Worm (Caenorhabditis elegans) whole organism, young adult: ENCODE results near the gene C26B2.8.

Source experiments
- D2030.7 ChIP-seq: fragments of 200-800 bp; sonication (Bioruptor generic); IDR thresholded peaks from 2 replicates; pipeline ENCODE4 v1.3.6; 2022; ENCODE audit warnings: missing genetic modification reagents, missing genetic modification characterization, missing compliant biosample characterization
- F10E7.11 ChIP-seq: sonication (generic microtip); optimal IDR thresholded peaks from 2 replicates; lab custom pipeline; 2017; ENCODE audit warnings: mild to moderate bottlenecking, missing genetic modification characterization, moderate library complexity, missing compliant biosample characterization
- F22D6.2 ChIP-seq: sonication (generic microtip); optimal IDR thresholded peaks from 2 replicates; lab custom pipeline; 2016; ENCODE audit warnings: mild to moderate bottlenecking, missing genetic modification characterization, missing compliant biosample characterization
- F37B4.10 ChIP-seq: fragments of 200-800 bp; sonication (Bioruptor generic); IDR thresholded peaks from 2 replicates; pipeline ENCODE4 v1.3.6; 2022; ENCODE audit warnings: missing genetic modification characterization, missing compliant biosample characterization
- F55B11.4 ChIP-seq: sonication (generic microtip); optimal IDR thresholded peaks from 2 replicates; lab custom pipeline; 2016; ENCODE audit warnings: missing compliant biosample characterization, missing genetic modification characterization, borderline replicate concordance; ENCODE audit not compliant: insufficient read depth
- K11D2.4 ChIP-seq: fragments of 200-800 bp; sonication (Bioruptor generic); IDR thresholded peaks from 2 replicates; pipeline ENCODE4 v1.3.6; 2022; ENCODE audit warnings: missing genetic modification reagents, missing genetic modification characterization, missing compliant biosample characterization
- Y53F4B.3 ChIP-seq: fragments of 200-800 bp; sonication (Bioruptor generic); IDR thresholded peaks from 2 replicates; pipeline ENCODE4 v1.3.6; 2022; ENCODE audit warnings: missing genetic modification reagents, missing genetic modification characterization, missing compliant biosample characterization
- Y53G8AR.9 ChIP-seq: fragments of 200-800 bp; sonication (Bioruptor generic); conservative IDR thresholded peaks from 2 replicates; pipeline ENCODE4 v1.3.6; 2022; ENCODE audit warnings: missing genetic modification reagents, missing genetic modification characterization, missing compliant biosample characterization
- ZK185.1 ChIP-seq: sonication (generic microtip); optimal IDR thresholded peaks from 2 replicates; lab custom pipeline; 2016; ENCODE audit warnings: mild to moderate bottlenecking, missing genetic modification characterization, missing compliant biosample characterization; ENCODE audit not compliant: poor library complexity, severe bottlenecking
- ama-1 ChIP-seq, 3 experiments: fragments of 150-350 bp in 1 of 3; sonication (generic microtip) in 2 of 3; optimal IDR thresholded peaks; 2 replicates each; lab custom pipeline; 2014 to 2018; ENCODE audit warnings: missing biosample characterization in 2 of 3, missing genetic modification characterization in 2 of 3, missing genetic modification reagents in 2 of 3
- atf-7 ChIP-seq: sonication (generic microtip); optimal IDR thresholded peaks from 2 replicates; lab custom pipeline; 2017; ENCODE audit warnings: mild to moderate bottlenecking, missing genetic modification characterization, missing compliant biosample characterization
- ccch-3 ChIP-seq: fragments of 200-800 bp; sonication (Bioruptor generic); optimal IDR thresholded peaks from 2 replicates; lab custom pipeline; 2018; ENCODE audit warnings: mild to moderate bottlenecking, missing genetic modification characterization, missing compliant biosample characterization
- chd-7 ChIP-seq: sonication (generic microtip); optimal IDR thresholded peaks from 2 replicates; lab custom pipeline; 2016; ENCODE audit warnings: mild to moderate bottlenecking, missing genetic modification characterization, moderate library complexity, missing compliant biosample characterization
- efl-1 ChIP-seq: fragments of 150-350 bp; optimal IDR thresholded peaks from 2 replicates; lab custom pipeline; 2014; ENCODE audit warnings: missing biosample characterization, missing genetic modification reagents, missing genetic modification characterization
- egl-44 ChIP-seq: fragments of 200-800 bp; sonication (Bioruptor generic); IDR thresholded peaks from 2 replicates; pipeline ENCODE4 v1.3.6; 2022; ENCODE audit warnings: missing genetic modification reagents, missing genetic modification characterization, missing compliant biosample characterization
- hlh-12 ChIP-seq: sonication (generic microtip); optimal IDR thresholded peaks from 2 replicates; lab custom pipeline; 2016; ENCODE audit warnings: missing genetic modification characterization, missing compliant biosample characterization
- lag-1 ChIP-seq: fragments of 200-800 bp; sonication (Bioruptor generic); IDR thresholded peaks from 2 replicates; pipeline ENCODE4 v1.3.6; 2022; ENCODE audit warnings: missing genetic modification reagents, missing genetic modification characterization, missing compliant biosample characterization
- lin-26 ChIP-seq: fragments of 200-800 bp; sonication (Bioruptor generic); IDR thresholded peaks from 2 replicates; pipeline ENCODE4 v1.3.6; 2022; ENCODE audit warnings: missing genetic modification reagents, missing genetic modification characterization, missing compliant biosample characterization
- lin-40 ChIP-seq: sonication (generic microtip); optimal IDR thresholded peaks from 2 replicates; lab custom pipeline; 2016; ENCODE audit warnings: missing genetic modification characterization, mild to moderate bottlenecking, missing compliant biosample characterization, missing genotype, missing genetic modification reagents
- madf-6 ChIP-seq: fragments of 200-800 bp; sonication (Bioruptor generic); IDR thresholded peaks from 2 replicates; pipeline ENCODE4 v1.3.6; 2022; ENCODE audit warnings: missing genetic modification reagents, missing genetic modification characterization, missing compliant biosample characterization
- madf-8 ChIP-seq: fragments of 200-800 bp; sonication (Bioruptor generic); conservative IDR thresholded peaks from 2 replicates; pipeline ENCODE4 v1.3.6; 2022; ENCODE audit warnings: missing genetic modification reagents, missing genetic modification characterization, missing compliant biosample characterization
- nfya-1 ChIP-seq: sonication (generic microtip); optimal IDR thresholded peaks from 2 replicates; lab custom pipeline; 2017; ENCODE audit warnings: antibody characterized with exemption, missing compliant biosample characterization, missing genetic modification characterization, borderline replicate concordance; ENCODE audit not compliant: insufficient read depth
- nfyb-1 ChIP-seq: fragments of 200-800 bp; sonication (Bioruptor generic); IDR thresholded peaks from 2 replicates; pipeline ENCODE4 v1.3.6; 2022; ENCODE audit warnings: missing genetic modification reagents, missing genetic modification characterization, missing compliant biosample characterization
- nhr-80 ChIP-seq: sonication (generic microtip); optimal IDR thresholded peaks from 2 replicates; lab custom pipeline; 2016; ENCODE audit warnings: missing genetic modification characterization, missing compliant biosample characterization
- sdz-38 ChIP-seq: sonication (generic microtip); optimal IDR thresholded peaks from 2 replicates; lab custom pipeline; 2016; ENCODE audit warnings: missing genotype, missing genetic modification characterization, missing compliant biosample characterization
- snpc-4 ChIP-seq, 5 experiments: fragments of 150-350 bp in 1 of 5; sonication (generic microtip) in 4 of 5; optimal IDR thresholded peaks; 2 replicates each; lab custom pipeline; 2014 to 2018; ENCODE audit warnings: missing genetic modification characterization in 5 of 5, missing biosample characterization in 3 of 5, antibody characterized with exemption in 2 of 5, mild to moderate bottlenecking in 2 of 5, missing compliant biosample characterization in 2 of 5, missing genotype in 2 of 5, moderate library complexity in 2 of 5, missing genetic modification reagents in 1 of 5
- somi-1 ChIP-seq: fragments of 200-800 bp; sonication (Bioruptor generic); optimal IDR thresholded peaks from 2 replicates; lab custom pipeline; 2018; ENCODE audit warnings: mild to moderate bottlenecking, missing genetic modification characterization, missing compliant biosample characterization
- tbp1 ChIP-seq: fragments of 200-800 bp; sonication (Bioruptor generic); optimal IDR thresholded peaks from 2 replicates; lab custom pipeline; 2018; ENCODE audit warnings: mild to moderate bottlenecking, missing genetic modification characterization, missing compliant biosample characterization
- unc-130 ChIP-seq: sonication (generic microtip); optimal IDR thresholded peaks from 2 replicates; lab custom pipeline; 2016; ENCODE audit warnings: missing genetic modification reagents, missing genetic modification characterization, missing compliant biosample characterization
- unc-62 ChIP-seq: fragments of 150-350 bp; optimal IDR thresholded peaks from 2 replicates; lab custom pipeline; 2014; ENCODE audit warnings: missing biosample characterization, missing genetic modification reagents, missing genetic modification characterization

C26B2.8 gene

DNA sequence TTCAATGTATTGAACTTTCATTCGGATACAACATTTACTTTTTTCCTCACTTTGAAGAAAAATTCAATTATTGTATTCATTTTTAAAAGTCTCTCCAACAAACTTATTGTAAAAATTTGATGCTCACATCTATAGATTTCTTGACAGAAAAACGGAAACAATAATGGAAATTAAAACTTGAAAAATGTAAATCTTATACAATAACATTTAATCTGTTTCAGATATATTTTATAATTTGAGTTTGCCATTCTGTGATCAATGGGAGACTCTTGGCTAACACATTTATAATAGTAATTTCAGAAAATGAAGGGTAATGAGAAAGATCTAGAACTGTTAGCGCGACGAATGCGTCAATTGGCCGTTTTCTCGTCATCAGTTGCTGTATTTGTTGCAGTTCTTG lies 25.6 kb upstream of the C26B2.8 start, which contains the start of gene col-115:
col-115 (plus strand) TSS at position 301 of the 400 bp plus-strand sequence.
- TF ChIP-seq nfya-1 (tag; lab: Kevin White, UChicago) (no peak), K11D2.4 (no peak), snpc-4 (GFP tag; optimal IDR thresholded peaks at IDR 0.05; lab: Kevin White, UChicago) (no peak), snpc-4 (tag; optimal IDR thresholded peaks at IDR 0.05; lab: Kevin White, UChicago) (no peak), tbp1 (no peak), ccch-3 (no peak), F10E7.11 (tag; lab: Kevin White, UChicago) (no peak), nfyb-1 (no peak), F22D6.2 (tag; lab: Kevin White, UChicago) (no peak)

- no peak for TF ChIP-seq sdz-38 (tag; lab: Kevin White, UChicago)
- TF ChIP-seq efl-1 (GFP tag; lab: Kevin White, UChicago) = no peak
- no peak for TF ChIP-seq K11D2.4
- no peak for TF ChIP-seq somi-1 (GFP tag; lab: Kevin White, UChicago)
- TF ChIP-seq madf-8 (GFP tag; lab: Robert Waterston, UW) = no peak
- TF ChIP-seq Y53G8AR.9 = no peak
- no peak for TF ChIP-seq nfya-1 (tag; lab: Kevin White, UChicago)
- TF ChIP-seq, all 124 proteins: peak for 0
Measured at ce11 chrIV:7994715-7995114, 19.2 kb upstream of the C26B2.8 start.

DNA sequence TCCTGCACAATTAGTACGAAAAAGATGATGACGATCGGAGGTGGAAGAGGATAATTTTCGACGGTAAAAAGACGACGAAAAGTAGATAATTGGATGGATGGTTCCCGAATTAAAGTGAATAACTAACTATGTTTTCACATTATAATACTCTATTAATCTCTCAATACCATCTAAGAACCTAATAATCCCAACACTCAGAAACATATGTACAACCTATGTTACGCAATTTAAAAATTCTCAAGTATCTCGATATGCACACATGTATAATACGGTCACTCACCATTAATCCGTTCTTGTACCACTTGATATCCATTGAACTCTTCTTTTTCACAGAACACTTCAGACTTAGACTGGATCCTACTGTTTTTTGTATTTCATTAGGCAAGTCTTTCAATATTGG lies 13.2 kb upstream of the C26B2.8 start:
- TF ChIP-seq ZK185.1 (tag; lab: Kevin White, UChicago) = no peak
- no peak for TF ChIP-seq madf-6 (GFP tag; lab: Robert Waterston, UW)
- no peak for TF ChIP-seq egl-44 (GFP tag; lab: Robert Waterston, UW)
- no peak for TF ChIP-seq sdz-38 (tag; lab: Kevin White, UChicago)
- TF ChIP-seq lin-26 = no peak
- no peak for TF ChIP-seq ama-1 (optimal IDR thresholded peaks at IDR 0.05; lab: Kevin White, UChicago)
- no peak for TF ChIP-seq ama-1 (GFP tag; optimal IDR thresholded peaks at IDR 0.05; lab: Kevin White, UChicago)
- TF ChIP-seq F55B11.4 (tag; lab: Kevin White, UChicago) = no peak
- no peak for TF ChIP-seq hlh-12 (tag; lab: Kevin White, UChicago)
- no peak for TF ChIP-seq F37B4.10
- no peak for TF ChIP-seq unc-130 (GFP tag; lab: Kevin White, UChicago)

DNA sequence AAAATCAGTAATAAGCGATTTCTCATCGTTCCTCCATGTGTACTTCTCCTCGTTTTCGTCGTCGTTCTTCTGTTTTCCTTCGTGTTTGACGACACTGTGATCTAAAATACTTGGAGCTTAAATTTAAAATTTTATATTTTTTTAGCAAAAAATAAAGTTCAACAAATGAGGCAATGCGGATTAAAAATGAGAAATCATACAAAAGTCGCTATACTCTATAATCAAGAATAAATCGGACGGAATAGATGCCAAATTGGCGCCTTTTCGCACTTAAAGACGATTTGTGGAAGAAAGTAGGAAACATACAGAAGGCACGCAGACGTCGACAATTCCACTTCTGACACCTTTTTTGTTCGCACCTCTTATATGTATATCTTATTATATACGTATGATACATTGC lies 9.9 kb upstream of the C26B2.8 start, which contains the start of gene rig-4:
rig-4 (minus strand) TSS at position 101 of the 400 bp plus-strand sequence.
- no peak for TF ChIP-seq ama-1 (optimal IDR thresholded peaks at IDR 0.05; lab: Kevin White, UChicago)
- no peak for TF ChIP-seq ama-1 (GFP tag; optimal IDR thresholded peaks at IDR 0.05; lab: Kevin White, UChicago)
- TF ChIP-seq Y53F4B.3 (GFP tag; lab: Robert Waterston, UW) = no peak
- no peak for TF ChIP-seq lag-1 (GFP tag; lab: Robert Waterston, UW)
- no peak for TF ChIP-seq sdz-38 (tag; lab: Kevin White, UChicago)
- TF ChIP-seq atf-7 (tag; lab: Kevin White, UChicago) = no peak
- TF ChIP-seq lin-40 = no peak
- no peak for TF ChIP-seq chd-7 (tag; lab: Kevin White, UChicago)
- TF ChIP-seq unc-62 (GFP tag; lab: Kevin White, UChicago) = no peak

DNA sequence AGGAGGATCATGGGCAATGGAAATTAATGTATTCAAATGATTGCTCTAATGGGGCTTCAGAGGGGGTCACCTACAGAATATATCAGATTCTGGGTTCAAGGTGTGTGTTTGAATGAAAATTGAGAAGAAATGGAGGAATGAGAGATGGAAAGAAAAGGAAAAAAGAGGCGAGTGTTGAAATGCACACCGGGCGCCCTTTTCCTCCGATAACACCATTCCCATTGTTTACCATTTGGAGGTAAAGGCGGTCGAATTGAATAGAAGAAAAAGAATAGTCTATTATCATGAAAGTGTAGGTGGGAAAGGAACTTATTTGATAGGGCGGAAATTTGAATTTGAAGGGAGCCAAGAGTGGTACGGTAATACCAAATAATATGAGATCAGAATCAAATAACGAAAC lies 8.6 kb upstream of the C26B2.8 start:
- TF ChIP-seq nhr-80 (tag; lab: Kevin White, UChicago) (peak; percentile 64), D2030.7 (GFP tag; lab: Robert Waterston, UW) (no peak), hlh-12 (tag; lab: Kevin White, UChicago) (no peak)
- TF ChIP-seq, all 124 proteins: peak for 1
